Worm (Caenorhabditis elegans) whole organism, L2 larva: Measurements from ENCODE around the gene F47B10.8.

ENCODE experiments used
- aly-2 ChIP-seq: fragments of 150-350 bp; optimal IDR thresholded peaks from 2 replicates; lab custom pipeline; 2014; ENCODE audit warnings: missing biosample characterization, missing genetic modification characterization
- blmp-1 ChIP-seq: sonication (generic microtip); optimal IDR thresholded peaks from 2 replicates; lab custom pipeline; 2017; ENCODE audit warnings: missing genetic modification characterization, mild to moderate bottlenecking, missing compliant biosample characterization, antibody characterized with exemption, moderate library complexity; ENCODE audit not compliant: insufficient read depth
- nhr-12 ChIP-seq: fragments of 150-350 bp; optimal IDR thresholded peaks from 2 replicates; lab custom pipeline; 2014; ENCODE audit warnings: missing biosample characterization, missing genetic modification characterization
- nhr-237 ChIP-seq: fragments of 150-350 bp; optimal IDR thresholded peaks from 2 replicates; lab custom pipeline; 2014; ENCODE audit warnings: missing biosample characterization, missing genetic modification characterization
- unc-62 ChIP-seq: fragments of 150-350 bp; optimal IDR thresholded peaks from 2 replicates; lab custom pipeline; 2014; ENCODE audit warnings: missing biosample characterization, missing genetic modification reagents, missing genetic modification characterization

- TF ChIP-seq aly-2 (tag; lab: Kevin White, UChicago), result no peak
- TF ChIP-seq nhr-12, result no peak
- no peak for TF ChIP-seq unc-62 (GFP tag; lab: Kevin White, UChicago)
- TF ChIP-seq nhr-237, result no peak
- no peak for TF ChIP-seq blmp-1 (tag; lab: Kevin White, UChicago)
Measured at ce11 chrX:10927136-10927535, 16.5 kb upstream of the F47B10.8 start.
